Fruit fly (Drosophila melanogaster) whole organism, embryonic: ENCODE results near the gene gkt.

Experiments used
- Aef1 ChIP-seq: fragments of 200-800 bp; sonication (Bioruptor generic); IDR thresholded peaks from 3 replicates; pipeline ENCODE4 v1.3.6; 2022; ENCODE audit warnings: missing biosample characterization, missing genetic modification characterization
- Atf6 ChIP-seq: fragments of 200-800 bp; sonication (Bioruptor generic); IDR thresholded peaks from 2 replicates; pipeline ENCODE4 v1.3.6; 2022; ENCODE audit warnings: missing biosample characterization, missing genetic modification characterization
- CG10565 ChIP-seq: fragments of 200-800 bp; sonication (Bioruptor generic); optimal IDR thresholded peaks from 3 replicates; lab custom pipeline; 2016; ENCODE audit warnings: missing biosample characterization, mild to moderate bottlenecking, missing genetic modification characterization
- CG11560 ChIP-seq: fragments of 200-800 bp; sonication (Bioruptor generic); IDR thresholded peaks from 3 replicates; pipeline ENCODE4 v1.3.6; 2022; ENCODE audit warnings: missing biosample characterization, missing genetic modification characterization
- CG13424 ChIP-seq: fragments of 200-800 bp; sonication (Bioruptor generic); optimal IDR thresholded peaks from 2 replicates; lab custom pipeline; 2019; ENCODE audit warnings: missing biosample characterization, mild to moderate bottlenecking, missing genetic modification characterization, moderate library complexity
- CG14860 ChIP-seq: fragments of 200-800 bp; sonication (Bioruptor generic); IDR thresholded peaks from 3 replicates; pipeline ENCODE4 v1.3.6; 2022; ENCODE audit warnings: missing biosample characterization, missing genetic modification characterization; ENCODE audit not compliant: partially characterized antibody
- CG14965 ChIP-seq: fragments of 200-800 bp; sonication (Bioruptor generic); optimal IDR thresholded peaks from 2 replicates; lab custom pipeline; 2016; ENCODE audit warnings: missing biosample characterization, missing genetic modification characterization, borderline replicate concordance
- CG15269 ChIP-seq: fragments of 200-800 bp; sonication (Bioruptor generic); optimal IDR thresholded peaks from 2 replicates; lab custom pipeline; 2018; ENCODE audit warnings: missing biosample characterization, mild to moderate bottlenecking, missing genetic modification characterization, moderate library complexity
- CG1603 ChIP-seq: fragments of 200-800 bp; sonication (Bioruptor generic); optimal IDR thresholded peaks from 2 replicates; lab custom pipeline; 2019; ENCODE audit warnings: missing biosample characterization, mild to moderate bottlenecking, missing genetic modification characterization, moderate library complexity
- CG17829 ChIP-seq: fragments of 200-800 bp; optimal IDR thresholded peaks from 2 replicates; lab custom pipeline; 2019; ENCODE audit warnings: missing biosample characterization, mild to moderate bottlenecking, missing genetic modification characterization, moderate library complexity
- CG18011 ChIP-seq: fragments of 200-800 bp; sonication (Bioruptor generic); optimal IDR thresholded peaks from 2 replicates; lab custom pipeline; 2017; ENCODE audit warnings: missing biosample characterization, missing genetic modification characterization, mild to moderate bottlenecking, moderate library complexity, missing genotype
- CG2875 ChIP-seq: fragments of 200-800 bp; sonication (Bioruptor generic); optimal IDR thresholded peaks from 2 replicates; lab custom pipeline; 2017; ENCODE audit warnings: missing biosample characterization, mild to moderate bottlenecking, missing genetic modification characterization, missing genetic modification reagents
- CG30431 ChIP-seq: fragments of 200-800 bp; sonication (Bioruptor generic); optimal IDR thresholded peaks from 2 replicates; lab custom pipeline; 2017; ENCODE audit warnings: missing biosample characterization, missing genetic modification characterization
- CG31365 ChIP-seq: fragments of 200-800 bp; sonication (Bioruptor generic); optimal IDR thresholded peaks from 2 replicates; lab custom pipeline; 2018; ENCODE audit warnings: missing biosample characterization, mild to moderate bottlenecking, missing genetic modification characterization
- CG33557 ChIP-seq: fragments of 200-800 bp; sonication (Bioruptor generic); optimal IDR thresholded peaks from 2 replicates; lab custom pipeline; 2019; ENCODE audit warnings: missing biosample characterization, mild to moderate bottlenecking, missing genetic modification characterization, moderate library complexity
- CG4707 ChIP-seq: fragments of 200-800 bp; sonication (Bioruptor generic); optimal IDR thresholded peaks from 2 replicates; lab custom pipeline; 2018; ENCODE audit warnings: missing biosample characterization, mild to moderate bottlenecking, missing genetic modification characterization, moderate library complexity
- CG6689 ChIP-seq: fragments of 200-800 bp; sonication (Bioruptor generic); IDR thresholded peaks from 2 replicates; pipeline ENCODE4 v1.3.6; 2022; ENCODE audit warnings: missing biosample characterization, missing genetic modification characterization
- CG7963 ChIP-seq: fragments of 200-800 bp; sonication (Bioruptor generic); IDR thresholded peaks from 3 replicates; pipeline ENCODE4 v1.3.6; 2022; ENCODE audit warnings: missing biosample characterization, missing genetic modification characterization; ENCODE audit not compliant: partially characterized antibody
- CG9932 ChIP-seq: fragments of 200-800 bp; sonication (Bioruptor generic); IDR thresholded peaks from 2 replicates; pipeline ENCODE4 v1.3.6; 2022; ENCODE audit warnings: missing biosample characterization, missing genetic modification characterization
- CHES-1-like ChIP-seq: fragments of 200-800 bp; sonication (Bioruptor generic); optimal IDR thresholded peaks from 2 replicates; lab custom pipeline; 2016; ENCODE audit warnings: missing biosample characterization, missing genetic modification characterization
- Dbx ChIP-seq: fragments of 200-800 bp; sonication (Bioruptor generic); IDR thresholded peaks from 3 replicates; pipeline ENCODE4 v1.3.6; 2022; ENCODE audit warnings: missing biosample characterization, missing genetic modification characterization
- Drgx ChIP-seq: fragments of 200-800 bp; sonication (Bioruptor generic); IDR thresholded peaks from 2 replicates; pipeline ENCODE4 v1.3.6; 2022; ENCODE audit warnings: missing biosample characterization, missing genetic modification characterization
- NC2α ChIP-seq: fragments of 200-800 bp; sonication (Bioruptor generic); optimal IDR thresholded peaks from 2 replicates; lab custom pipeline; 2016; ENCODE audit warnings: missing biosample characterization, missing genetic modification characterization
- NK7.1 ChIP-seq: fragments of 200-800 bp; sonication (Bioruptor generic); optimal IDR thresholded peaks from 3 replicates; lab custom pipeline; 2016; ENCODE audit warnings: missing biosample characterization, missing genetic modification characterization
- Opbp ChIP-seq: fragments of 200-800 bp; sonication (Bioruptor generic); IDR thresholded peaks from 3 replicates; pipeline ENCODE4 v1.3.6; 2022; ENCODE audit warnings: missing biosample characterization, missing genetic modification characterization; ENCODE audit not compliant: partially characterized antibody
- Spps ChIP-seq: fragments of 200-800 bp; sonication (Bioruptor generic); optimal IDR thresholded peaks from 2 replicates; lab custom pipeline; 2018; ENCODE audit warnings: missing biosample characterization, mild to moderate bottlenecking, missing genetic modification characterization
- Vsx1 ChIP-seq: fragments of 200-800 bp; sonication (Bioruptor generic); optimal IDR thresholded peaks from 2 replicates; lab custom pipeline; 2017; ENCODE audit warnings: missing biosample characterization, mild to moderate bottlenecking, missing genetic modification characterization, missing genetic modification reagents
- amos ChIP-seq: fragments of 200-800 bp; sonication (Bioruptor generic); IDR thresholded peaks from 2 replicates; pipeline ENCODE4 v1.3.6; 2022; ENCODE audit warnings: missing biosample characterization, missing genetic modification characterization; ENCODE audit not compliant: partially characterized antibody
- cad ChIP-seq: fragments of >200 bp; optimal IDR thresholded peaks from 2 replicates; lab custom pipeline; 2017; ENCODE audit warnings: missing biosample characterization, missing genetic modification characterization
- cato ChIP-seq: fragments of 200-800 bp; sonication (Bioruptor generic); optimal IDR thresholded peaks from 2 replicates; lab custom pipeline; 2016; ENCODE audit warnings: missing biosample characterization, missing genetic modification characterization, borderline replicate concordance
- cg ChIP-seq: fragments of 200-800 bp; sonication (Bioruptor generic); optimal IDR thresholded peaks from 3 replicates; lab custom pipeline; 2019; ENCODE audit warnings: missing biosample characterization, mild to moderate bottlenecking, missing genetic modification characterization, moderate library complexity
- dmrt11E ChIP-seq: fragments of 200-800 bp; sonication (Bioruptor generic); optimal IDR thresholded peaks from 3 replicates; lab custom pipeline; 2018; ENCODE audit warnings: missing biosample characterization, mild to moderate bottlenecking, missing genetic modification characterization, moderate library complexity
- fru ChIP-seq: fragments of >200 bp; optimal IDR thresholded peaks from 2 replicates; lab custom pipeline; 2017
- gce ChIP-seq: fragments of 200-800 bp; sonication (Bioruptor generic); IDR thresholded peaks from 3 replicates; pipeline ENCODE4 v1.3.6; 2022; ENCODE audit warnings: missing biosample characterization, missing genetic modification characterization
- ken ChIP-seq: fragments of 200-800 bp; sonication (Bioruptor generic); IDR thresholded peaks from 3 replicates; pipeline ENCODE4 v1.3.6; 2022; ENCODE audit warnings: missing biosample characterization, missing genetic modification characterization
- mirr ChIP-seq: fragments of 200-800 bp; sonication (Bioruptor generic); optimal IDR thresholded peaks from 3 replicates; lab custom pipeline; 2018; ENCODE audit warnings: missing biosample characterization, mild to moderate bottlenecking, missing genetic modification characterization
- mld ChIP-seq: fragments of 200-800 bp; sonication (Bioruptor generic); IDR thresholded peaks from 3 replicates; pipeline ENCODE4 v1.3.6; 2022; ENCODE audit warnings: missing biosample characterization, missing genetic modification characterization; ENCODE audit not compliant: partially characterized antibody
- nerfin-2 ChIP-seq: fragments of 200-800 bp; sonication (Bioruptor generic); IDR thresholded peaks from 2 replicates; pipeline ENCODE4 v1.3.6; 2022; ENCODE audit warnings: missing biosample characterization, missing genetic modification characterization; ENCODE audit not compliant: partially characterized antibody
- p53 ChIP-seq: fragments of 200-800 bp; sonication (Bioruptor generic); optimal IDR thresholded peaks from 2 replicates; lab custom pipeline; 2016; ENCODE audit warnings: missing biosample characterization, missing genetic modification characterization
- phol ChIP-seq: fragments of 200-800 bp; sonication (Bioruptor generic); optimal IDR thresholded peaks from 3 replicates; lab custom pipeline; 2018; ENCODE audit warnings: missing biosample characterization, mild to moderate bottlenecking, missing genetic modification characterization, moderate library complexity
- psq ChIP-seq: fragments of 200-800 bp; sonication (Bioruptor generic); optimal IDR thresholded peaks from 2 replicates; lab custom pipeline; 2017; ENCODE audit warnings: missing biosample characterization, missing genetic modification characterization
- repo ChIP-seq: fragments of 200-800 bp; sonication (Bioruptor generic); optimal IDR thresholded peaks from 2 replicates; lab custom pipeline; 2016; ENCODE audit warnings: missing biosample characterization, missing genetic modification characterization
- sens ChIP-seq: fragments of 200-800 bp; sonication (Bioruptor generic); peaks from one replicate; lab custom pipeline; 2016; ENCODE audit warnings: missing biosample characterization, missing genetic modification characterization
- slp2 ChIP-seq: fragments of 200-800 bp; sonication (Bioruptor generic); optimal IDR thresholded peaks from 2 replicates; lab custom pipeline; 2016; ENCODE audit warnings: missing biosample characterization, missing genetic modification characterization
- tna ChIP-seq: fragments of 200-800 bp; sonication (Bioruptor generic); IDR thresholded peaks from 2 replicates; pipeline ENCODE4 v1.3.6; 2022; ENCODE audit warnings: missing biosample characterization, missing genetic modification characterization; ENCODE audit not compliant: partially characterized antibody
- trh ChIP-seq: fragments of 200-800 bp; sonication (Bioruptor generic); optimal IDR thresholded peaks from 2 replicates; lab custom pipeline; 2016; ENCODE audit warnings: missing biosample characterization, missing genetic modification characterization
- wdn ChIP-seq: fragments of 200-800 bp; sonication (Bioruptor generic); IDR thresholded peaks from 2 replicates; pipeline ENCODE4 v1.3.6; 2022; ENCODE audit warnings: missing biosample characterization, missing genetic modification characterization

Gene gkt

DNA sequence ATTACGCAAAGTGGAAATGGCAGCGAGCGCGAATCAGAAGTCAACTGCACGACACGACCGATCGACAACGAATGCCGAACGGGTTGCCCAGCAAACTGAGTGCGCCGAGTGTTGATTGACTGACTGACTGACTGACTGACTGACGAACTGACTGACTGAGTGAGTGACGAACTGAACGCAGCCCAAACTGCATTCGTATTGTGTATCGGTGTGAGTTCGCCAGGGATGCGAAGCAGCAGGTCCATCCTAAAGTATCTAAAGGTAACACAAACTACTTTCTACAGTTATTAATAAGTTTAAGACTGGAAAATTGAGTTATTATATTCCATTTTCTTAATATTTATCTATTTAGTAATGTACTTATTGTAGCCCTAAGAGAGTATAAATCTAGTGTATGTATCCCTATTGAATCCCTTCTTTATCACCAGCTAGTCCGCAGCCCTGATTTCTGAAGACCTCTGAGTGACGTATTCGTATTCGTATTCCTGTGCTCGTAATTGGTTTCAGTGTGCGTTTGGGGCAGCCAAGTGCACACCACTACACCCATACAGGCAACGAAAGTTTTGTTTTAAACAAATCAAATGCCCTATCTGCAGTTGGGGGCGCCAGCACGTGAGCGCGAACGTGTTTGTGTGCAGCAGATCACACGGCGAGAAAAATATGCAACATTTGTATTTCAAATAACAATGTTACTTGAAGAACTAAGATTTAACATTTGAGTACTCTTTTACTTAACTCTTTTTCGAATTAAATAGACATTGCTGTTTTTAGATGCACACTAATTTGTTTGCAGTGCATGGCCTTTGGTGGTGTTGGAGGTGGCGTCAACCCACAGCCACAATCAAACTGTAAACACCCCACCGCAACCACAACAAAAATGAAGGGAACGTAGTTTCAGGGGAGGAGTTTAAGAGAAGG is 6.8 kb upstream of the gkt start (continued):
- peak; percentile 87 for TF ChIP-seq CG14965 (GFP tag; lab: Kevin White, UChicago)
- TF ChIP-seq Vsx1 (GFP tag; lab: Kevin White, UChicago) = peak; percentile 83
- TF ChIP-seq CG2875 (GFP tag; lab: Kevin White, UChicago) = peak; percentile 94
- TF ChIP-seq Atf6 (GFP tag; lab: Robert Waterston, UW) = peak; percentile 78; the same call in 1 of the 2 replicates
- TF ChIP-seq CG33557 (GFP tag; lab: Kevin White, UChicago) = peak; percentile 88
- TF ChIP-seq NC2α (GFP tag; lab: Kevin White, UChicago) = peak; percentile 92
- no peak for TF ChIP-seq CG7963 (GFP tag; lab: Robert Waterston, UW)
- TF ChIP-seq CG11560 = peak; percentile 78
- TF ChIP-seq NK7.1 (GFP tag; lab: Kevin White, UChicago) = peak; percentile 87
- peak; percentile 29 for TF ChIP-seq CG18011 (GFP tag; lab: Kevin White, UChicago)
- peak; percentile 97 for TF ChIP-seq ken (GFP tag; lab: Robert Waterston, UW)
- TF ChIP-seq p53 (GFP tag; lab: Kevin White, UChicago) = peak; percentile 86
- peak; percentile 84 for TF ChIP-seq CG30431 (GFP tag; lab: Kevin White, UChicago)
- TF ChIP-seq mirr (GFP tag; lab: Kevin White, UChicago) = peak; percentile 58
- peak; percentile 77 for TF ChIP-seq CG31365 (tag; lab: Kevin White, UChicago)
- TF ChIP-seq psq (GFP tag; lab: Kevin White, UChicago) = peak; percentile 73
- TF ChIP-seq CG15269 (tag; lab: Kevin White, UChicago) = peak; percentile 90
- peak; percentile 98 for TF ChIP-seq CG1603 (tag; lab: Kevin White, UChicago)
- peak; percentile 37; the same call in 1 of the 2 replicates for TF ChIP-seq nerfin-2 (GFP tag; lab: Robert Waterston, UW)
- peak; percentile 95 for TF ChIP-seq phol
- TF ChIP-seq cg = peak; percentile 85
- peak; percentile 81 for TF ChIP-seq Drgx (GFP tag; lab: Robert Waterston, UW)
- TF ChIP-seq Dbx (GFP tag; lab: Robert Waterston, UW) = 0 out of 3 replicates have a peak, but pooled peaks have one; percentile 42
- peak; percentile 96 for TF ChIP-seq CG17829
- no peak for TF ChIP-seq Opbp (GFP tag; lab: Robert Waterston, UW)
- TF ChIP-seq CG13424 = peak; percentile 96
- TF ChIP-seq CG4707 (GFP tag; lab: Kevin White, UChicago) = peak; percentile 89
- no peak for TF ChIP-seq amos (GFP tag; lab: Robert Waterston, UW)
- TF ChIP-seq tna (GFP tag; lab: Robert Waterston, UW) = no peak
- peak; percentile 72 for TF ChIP-seq CG10565
- TF ChIP-seq cad = no peak
- peak; percentile 90 for TF ChIP-seq Aef1 (GFP tag; lab: Robert Waterston, UW)
- peak; percentile 95 for TF ChIP-seq dmrt11E
- peak; percentile 93 for TF ChIP-seq cato
- peak; percentile 93 for TF ChIP-seq CHES-1-like
- peak; percentile 91 for TF ChIP-seq Spps (tag; lab: Kevin White, UChicago)
- TF ChIP-seq sens (GFP tag; lab: Kevin White, UChicago) = peak; percentile 100
- no peak for TF ChIP-seq mld (GFP tag; lab: Robert Waterston, UW)
- TF ChIP-seq fru = peak; percentile 53
- TF ChIP-seq CG6689 (GFP tag; lab: Robert Waterston, UW) = peak; percentile 94
- peak; percentile 93 for TF ChIP-seq gce (GFP tag; lab: Robert Waterston, UW)
- TF ChIP-seq repo (GFP tag; lab: Kevin White, UChicago) = peak; percentile 94
- peak; percentile 82 for TF ChIP-seq trh (GFP tag; lab: Kevin White, UChicago)
- TF ChIP-seq CG14860 (GFP tag; lab: Robert Waterston, UW) = no peak
- peak; percentile 22; the same call in 1 of the 2 replicates for TF ChIP-seq CG9932 (GFP tag; lab: Robert Waterston, UW)
- TF ChIP-seq slp2 (GFP tag; lab: Kevin White, UChicago) = peak; percentile 97
- peak; percentile 64; the same call in 1 of the 2 replicates for TF ChIP-seq wdn (GFP tag; lab: Robert Waterston, UW)
